Worm (Caenorhabditis elegans) whole organism, dauer: Measurements from ENCODE around the gene ZK822.9.

Source experiments
- unc-62 ChIP-seq: sonication (generic microtip); optimal IDR thresholded peaks from 2 replicates; lab custom pipeline; 2017; ENCODE audit warnings: missing biosample characterization, missing genetic modification reagents, missing genetic modification characterization

The ZK822.9 gene

ce11 chrIV:11915768-11916453 is at the start of gene ZK822.9:
TSS of gene ZK822.9 (plus strand) at chrIV:11915947.
- no peak for TF ChIP-seq unc-62 (GFP tag; lab: Kevin White, UChicago)

- TF ChIP-seq unc-62 (GFP tag; lab: Kevin White, UChicago) = no peak
Measured at ce11 chrIV:11867652-11868232, 48.0 kb upstream of the ZK822.9 start.

- TF ChIP-seq unc-62 (GFP tag; lab: Kevin White, UChicago) = no peak
Measured at ce11 chrIV:11868452-11868851, 47.3 kb upstream of the ZK822.9 start.

- no peak for TF ChIP-seq unc-62 (GFP tag; lab: Kevin White, UChicago)
Measured at ce11 chrIV:11871083-11871482, 44.7 kb upstream of the ZK822.9 start.

- TF ChIP-seq unc-62 (GFP tag; lab: Kevin White, UChicago) = no peak
Measured at ce11 chrIV:11871898-11872297, 43.8 kb upstream of the ZK822.9 start.

ce11 chrIV:11877674-11878073 is 38.1 kb upstream of the ZK822.9 start, which contains the start of gene pph-2:
TSS of gene pph-2 (minus strand) at chrIV:11877774.
- no peak for TF ChIP-seq unc-62 (GFP tag; lab: Kevin White, UChicago)

- no peak for TF ChIP-seq unc-62 (GFP tag; lab: Kevin White, UChicago)
Measured at ce11 chrIV:11878249-11878648, 37.5 kb upstream of the ZK822.9 start, which contains the start of gene cutl-27. TSS of gene cutl-27 (plus strand) at chrIV:11878549.

- TF ChIP-seq unc-62 (GFP tag; lab: Kevin White, UChicago) = no peak
Measured at ce11 chrIV:11882534-11882933, 33.2 kb upstream of the ZK822.9 start.

ce11 chrIV:11883478-11883877 is 32.3 kb upstream of the ZK822.9 start:
- TF ChIP-seq unc-62 (GFP tag; lab: Kevin White, UChicago) = no peak

- TF ChIP-seq unc-62 (GFP tag; lab: Kevin White, UChicago) = no peak
Measured at ce11 chrIV:11885313-11885712, 30.4 kb upstream of the ZK822.9 start, which contains the start of gene let-653. TSS of gene let-653 (plus strand) at chrIV:11885613.

ce11 chrIV:11892545-11892944 is 23.2 kb upstream of the ZK822.9 start:
- no peak for TF ChIP-seq unc-62 (GFP tag; lab: Kevin White, UChicago)

- TF ChIP-seq unc-62 (GFP tag; lab: Kevin White, UChicago) = no peak
Measured at ce11 chrIV:11893336-11893735, 22.4 kb upstream of the ZK822.9 start.

ce11 chrIV:11897710-11898109 is 18.0 kb upstream of the ZK822.9 start:
- TF ChIP-seq unc-62 (GFP tag; lab: Kevin White, UChicago) = no peak

- no peak for TF ChIP-seq unc-62 (GFP tag; lab: Kevin White, UChicago)
Measured at ce11 chrIV:11899358-11899757, 16.4 kb upstream of the ZK822.9 start, which contains the start of gene nhr-43. TSS of gene nhr-43 (plus strand) at chrIV:11899590.

- no peak for TF ChIP-seq unc-62 (GFP tag; lab: Kevin White, UChicago)
Measured at ce11 chrIV:11900399-11900798, 15.3 kb upstream of the ZK822.9 start.

- no peak for TF ChIP-seq unc-62 (GFP tag; lab: Kevin White, UChicago)
Measured at ce11 chrIV:11901215-11901614, 14.5 kb upstream of the ZK822.9 start.

- no peak for TF ChIP-seq unc-62 (GFP tag; lab: Kevin White, UChicago)
Measured at ce11 chrIV:11902832-11903231, 12.9 kb upstream of the ZK822.9 start.
